Worm (Caenorhabditis elegans) whole organism, young adult: ENCODE measurements around the gene dhs-12.

ENCODE experiments used
- dox-1 ChIP-seq: fragments of 200-800 bp; sonication (Bioruptor generic); IDR thresholded peaks from 2 replicates; pipeline ENCODE4 v1.3.6; 2022; ENCODE audit warnings: missing genetic modification reagents, missing genetic modification characterization, missing compliant biosample characterization
- rcor-1 ChIP-seq: fragments of 200-800 bp; sonication (Bioruptor generic); IDR thresholded peaks from 2 replicates; pipeline ENCODE4 v1.3.6; 2022; ENCODE audit warnings: missing genetic modification reagents, missing genetic modification characterization, missing compliant biosample characterization
- snpc-4 ChIP-seq, 5 experiments: fragments of 150-350 bp in 1 of 5; sonication (generic microtip) in 4 of 5; optimal IDR thresholded peaks; 2 replicates each; lab custom pipeline; 2014 to 2018; ENCODE audit warnings: missing genetic modification characterization in 5 of 5, missing biosample characterization in 3 of 5, antibody characterized with exemption in 2 of 5, mild to moderate bottlenecking in 2 of 5, missing compliant biosample characterization in 2 of 5, missing genotype in 2 of 5, moderate library complexity in 2 of 5, missing genetic modification reagents in 1 of 5

ce11 chrIV:10144487-10144886, 2.2 kb downstream of the dhs-12 start:
- TF ChIP-seq rcor-1 (GFP tag; lab: Robert Waterston, UW) = no peak
- TF ChIP-seq snpc-4 (GFP tag; optimal IDR thresholded peaks at IDR 0.05; lab: Kevin White, UChicago) = no peak
- no peak for TF ChIP-seq snpc-4 (tag; optimal IDR thresholded peaks at IDR 0.05; lab: Kevin White, UChicago)
- TF ChIP-seq dox-1 = no peak
